Fruit fly (Drosophila melanogaster) whole organism, wandering third instar larva: Measurements from ENCODE around the gene CG13244.

Source experiments
- CG32264 ChIP-seq: fragments of 200-800 bp; sonication (Bioruptor generic); optimal IDR thresholded peaks from 2 replicates; lab custom pipeline; 2016; ENCODE audit warnings: missing biosample characterization, missing genetic modification characterization
- GATAd ChIP-seq: sonication (Bioruptor generic); optimal IDR thresholded peaks from 2 replicates; lab custom pipeline; 2016; ENCODE audit warnings: missing biosample characterization, missing genetic modification characterization
- HLH106 ChIP-seq: fragments of 200-800 bp; optimal IDR thresholded peaks from 3 replicates; lab custom pipeline; 2019; ENCODE audit warnings: missing biosample characterization, mild to moderate bottlenecking, missing genetic modification characterization, moderate library complexity
- Hnf4 ChIP-seq: fragments of 200-800 bp; sonication (Bioruptor generic); optimal IDR thresholded peaks from 2 replicates; lab custom pipeline; 2016; ENCODE audit warnings: missing biosample characterization, mild to moderate bottlenecking, missing genetic modification characterization
- OdsH ChIP-seq: fragments of 200-800 bp; sonication (Bioruptor generic); optimal IDR thresholded peaks from 2 replicates; lab custom pipeline; 2016; ENCODE audit warnings: missing biosample characterization, mild to moderate bottlenecking, missing genetic modification characterization
- dl ChIP-seq, 2 experiments: fragments of 175-275, 200-275 bp in 1 of 2; fragments of 200-275 bp in 1 of 2; sonication (Bioruptor generic); optimal IDR thresholded peaks; lab custom pipeline; 2018; ENCODE audit warnings: mild to moderate bottlenecking in 2 of 2, missing biosample characterization in 2 of 2, missing genetic modification characterization in 2 of 2, moderate library complexity in 2 of 2; ENCODE audit not compliant: partially characterized antibody in 2 of 2, insufficient read depth in 1 of 2
- dmrt93B ChIP-seq: fragments of 200-800 bp; sonication (Bioruptor generic); optimal IDR thresholded peaks from 2 replicates; lab custom pipeline; 2018; ENCODE audit warnings: missing biosample characterization, mild to moderate bottlenecking, missing genetic modification characterization
- fru ChIP-seq: fragments of 200-800 bp; sonication (Bioruptor generic); optimal IDR thresholded peaks from 3 replicates; lab custom pipeline; 2016; ENCODE audit warnings: missing biosample characterization, mild to moderate bottlenecking, missing genetic modification characterization
- h ChIP-seq: fragments of 200-800 bp; sonication (Bioruptor generic); optimal IDR thresholded peaks from 3 replicates; lab custom pipeline; 2016; ENCODE audit warnings: missing biosample characterization, mild to moderate bottlenecking, missing genetic modification characterization
- lola ChIP-seq: fragments of >200 bp; optimal IDR thresholded peaks from 2 replicates; lab custom pipeline; 2017; ENCODE audit warnings: missing biosample characterization, missing genetic modification characterization
- rgr ChIP-seq: fragments of 200-800 bp; sonication (Bioruptor generic); optimal IDR thresholded peaks from 3 replicates; lab custom pipeline; 2016; ENCODE audit warnings: missing biosample characterization, mild to moderate bottlenecking, missing genetic modification characterization
- sv ChIP-seq: fragments of 200-800 bp; sonication (Bioruptor generic); optimal IDR thresholded peaks from 3 replicates; lab custom pipeline; 2016; ENCODE audit warnings: missing biosample characterization, missing genetic modification characterization
- tai ChIP-seq: sonication (Bioruptor generic); optimal IDR thresholded peaks from 2 replicates; lab custom pipeline; 2016; ENCODE audit warnings: missing biosample characterization, missing genetic modification characterization

Gene CG13244

dm6 chr2L:15962335-15962734 is 45.6 kb downstream of the CG13244 start, which contains the start of gene beat-Ib:
beat-Ib (minus strand) TSS chr2L:15962435.
- no peak for TF ChIP-seq lola (GFP tag; lab: Kevin White, UChicago)
- TF ChIP-seq tai (GFP tag; lab: Kevin White, UChicago), result no peak
- no peak for TF ChIP-seq sv
- TF ChIP-seq Hnf4 (GFP tag; lab: Kevin White, UChicago), result no peak
- no peak for TF ChIP-seq dl (GFP tag; optimal IDR thresholded peaks at IDR 0.05; lab: Kevin White, UChicago; ENCODE audit: insufficient read depth in 1 of 2, partially characterized antibody in 2 of 2)
- TF ChIP-seq dmrt93B (GFP tag; lab: Kevin White, UChicago), result no peak
- TF ChIP-seq fru, result no peak
- no peak for TF ChIP-seq HLH106 (tag; lab: Kevin White, UChicago)
- TF ChIP-seq CG32264 (GFP tag; lab: Kevin White, UChicago), result no peak
- no peak for TF ChIP-seq GATAd (GFP tag; lab: Kevin White, UChicago)
- TF ChIP-seq OdsH, result no peak
- no peak for TF ChIP-seq rgr
- no peak for TF ChIP-seq h (GFP tag; lab: Kevin White, UChicago)
